Fruit fly (Drosophila melanogaster): ENCODE measurements around the gene Sfp24C1.

The Sfp24C1 gene

DNA sequence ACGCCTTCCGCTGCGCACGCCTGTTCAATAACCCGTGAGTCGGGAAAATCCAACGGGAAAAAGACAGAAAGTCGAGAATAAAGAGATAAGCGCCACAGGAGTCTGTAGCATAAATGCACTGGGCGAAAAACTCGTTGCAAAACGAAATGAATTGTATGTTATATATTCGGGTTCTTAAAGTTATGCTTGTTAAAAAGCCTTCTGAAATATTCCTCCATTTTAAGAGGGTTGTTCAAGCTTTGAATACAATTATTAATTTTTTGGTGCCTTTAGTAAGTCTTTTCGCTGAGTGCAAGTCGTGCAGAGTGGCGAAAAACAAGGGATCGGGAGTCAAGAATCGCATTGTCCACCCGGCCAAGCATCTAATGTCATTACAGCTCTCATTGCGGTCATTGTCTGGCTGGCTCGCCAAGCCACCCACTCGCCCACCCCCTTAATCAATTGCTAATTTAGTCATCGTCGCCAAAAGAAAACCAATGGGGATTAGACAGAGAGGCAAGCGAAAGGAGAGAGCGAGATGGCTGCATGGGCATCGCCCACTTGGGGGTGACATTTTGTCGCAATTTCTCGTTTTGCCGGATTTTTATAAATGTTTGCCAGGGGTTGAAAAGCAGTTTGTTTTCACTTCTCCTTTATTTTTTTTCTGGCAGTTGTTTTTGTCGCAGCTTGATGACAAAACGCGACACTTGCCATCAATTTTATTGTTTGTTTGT lies 15.2 kb upstream of the Sfp24C1 start:
- TF ChIP-seq row (GFP tag; IDR thresholded peaks at IDR 0.05), result peak; percentile 37; the same call in 1 of the 3 replicates
- peak; percentile 55; the same call in 1 of the 2 replicates for TF ChIP-seq Xrp1 (GFP tag; IDR thresholded peaks at IDR 0.05)
- TF ChIP-seq bowl (GFP tag; IDR thresholded peaks at IDR 0.05), result no peak
- TF ChIP-seq Oaz (GFP tag; IDR thresholded peaks at IDR 0.05), result no peak
- 0 out of 2 replicates have a peak, but pooled peaks have one; percentile 18 for TF ChIP-seq CG10321 (GFP tag; IDR thresholded peaks at IDR 0.05)
- peak in 1 of 2 experiments; percentile 49 for TF ChIP-seq bsh (GFP tag; optimal IDR thresholded peaks at IDR 0.05)
- 0 out of 2 replicates have a peak, but pooled peaks have one; percentile 19 for TF ChIP-seq dan (GFP tag; IDR thresholded peaks at IDR 0.05)
- peak; percentile 65 for TF ChIP-seq dmrt11E (tag; optimal IDR thresholded peaks at IDR 0.05)
- no peak for TF ChIP-seq slou (GFP tag; optimal IDR thresholded peaks at IDR 0.05)
- TF ChIP-seq dmrt99B (tag; optimal IDR thresholded peaks at IDR 0.05), result peak; percentile 5
- TF ChIP-seq CG12391 (tag; optimal IDR thresholded peaks at IDR 0.05), result peak; percentile 27
- no peak for TF ChIP-seq CG12744 (GFP tag; optimal IDR thresholded peaks at IDR 0.05)
- TF ChIP-seq seq (GFP tag; IDR thresholded peaks at IDR 0.05), result peak; percentile 84
- TF ChIP-seq CG2202 (tag; optimal IDR thresholded peaks at IDR 0.05), result peak; percentile 3
- no peak for TF ChIP-seq repo (GFP tag; optimal IDR thresholded peaks at IDR 0.05)
- TF ChIP-seq CG33557 (GFP tag; optimal IDR thresholded peaks at IDR 0.05), result peak; percentile 10
- no peak for TF ChIP-seq NC2β (GFP tag; optimal IDR thresholded peaks at IDR 0.05)
- TF ChIP-seq da (GFP tag; optimal IDR thresholded peaks at IDR 0.05), result no peak
- 0 out of 2 replicates have a peak, but pooled peaks have one; percentile 25 for TF ChIP-seq CG31441 (GFP tag; IDR thresholded peaks at IDR 0.05)
- TF ChIP-seq ttk (GFP tag; IDR thresholded peaks at IDR 0.05), result peak; percentile 22; the same call in 1 of the 2 replicates
- TF ChIP-seq CG30431 (GFP tag; optimal IDR thresholded peaks at IDR 0.05), result peak; percentile 4
- no peak for TF ChIP-seq tna (GFP tag; IDR thresholded peaks at IDR 0.05; ENCODE audit: partially characterized antibody)
- TF ChIP-seq ase (GFP tag; IDR thresholded peaks at IDR 0.05), result no peak
- no peak for TF ChIP-seq CG10431 (GFP tag; optimal IDR thresholded peaks at IDR 0.05)
- peak; percentile 51 for TF ChIP-seq gem (tag; optimal IDR thresholded peaks at IDR 0.05)
- no peak for TF ChIP-seq chn (GFP tag; optimal IDR thresholded peaks at IDR 0.05)
- peak; percentile 27 for TF ChIP-seq Ets65A (GFP tag)
- TF ChIP-seq CG9727 (GFP tag; optimal IDR thresholded peaks at IDR 0.05), result peak; percentile 39
- peak; percentile 15 for TF ChIP-seq tap (tag; optimal IDR thresholded peaks at IDR 0.05)
- peak; percentile 27 for TF ChIP-seq pnt (GFP tag; optimal IDR thresholded peaks at IDR 0.05)
- TF ChIP-seq Hr3 (GFP tag; optimal IDR thresholded peaks at IDR 0.05), result no peak
- TF ChIP-seq az2 (GFP tag; optimal IDR thresholded peaks at IDR 0.05), result peak; percentile 20
- TF ChIP-seq Dip3 (GFP tag; optimal IDR thresholded peaks at IDR 0.05), result no peak
- TF ChIP-seq CG16815 (GFP tag; optimal IDR thresholded peaks at IDR 0.05), result no peak
- TF ChIP-seq CG16813 (GFP tag; IDR thresholded peaks at IDR 0.05; ENCODE audit: partially characterized antibody), result no peak
- TF ChIP-seq CG3407 (GFP tag; optimal IDR thresholded peaks at IDR 0.05), result no peak
- peak; percentile 25 for TF ChIP-seq CG7839 (tag; optimal IDR thresholded peaks at IDR 0.05)
- peak; percentile 84 for TF ChIP-seq sens (GFP tag)
- TF ChIP-seq Gsc (GFP tag; IDR thresholded peaks at IDR 0.05), result no peak
- TF ChIP-seq BEAF-32 (GFP tag; optimal IDR thresholded peaks at IDR 0.05), result no peak
- TF ChIP-seq prd (optimal IDR thresholded peaks at IDR 0.05), result no peak
- peak; percentile 62; the same call in 2 of the 3 replicates for TF ChIP-seq prd (GFP tag; IDR thresholded peaks at IDR 0.05)
- TF ChIP-seq CG4424 (GFP tag; optimal IDR thresholded peaks at IDR 0.05), result peak; percentile 2
- TF ChIP-seq ci (GFP tag; IDR thresholded peaks at IDR 0.05), result 0 out of 3 replicates have a peak, but pooled peaks have one; percentile 36
- TF ChIP-seq chif (GFP tag; optimal IDR thresholded peaks at IDR 0.05), result peak in 1 of 2 experiments; percentile 19
- no peak for TF ChIP-seq CG43689 (GFP tag; IDR thresholded peaks at IDR 0.05)
- TF ChIP-seq zfh1 (GFP tag; IDR thresholded peaks at IDR 0.05), result 0 out of 3 replicates have a peak, but pooled peaks have one; percentile 49
- peak; percentile 6; the same call in 1 of the 2 replicates for TF ChIP-seq CG1024 (GFP tag; IDR thresholded peaks at IDR 0.05)
- peak; percentile 40 for TF ChIP-seq zen (tag; optimal IDR thresholded peaks at IDR 0.05)
- 0 out of 3 replicates have a peak, but pooled peaks have one; percentile 26 for TF ChIP-seq CG34422 (GFP tag; IDR thresholded peaks at IDR 0.05)
